Worm (Caenorhabditis elegans) whole organism, L2 larva: ENCODE data around the gene ift-74.

ENCODE experiments used
- R02D3.7 ChIP-seq: fragments of 150-350 bp; optimal IDR thresholded peaks from 2 replicates; lab custom pipeline; 2014; ENCODE audit warnings: missing biosample characterization, missing genetic modification characterization
- crh-2 ChIP-seq: sonication (generic microtip); optimal IDR thresholded peaks from 2 replicates; lab custom pipeline; 2017; ENCODE audit warnings: missing biosample characterization, missing genetic modification characterization
- lin-11 ChIP-seq: fragments of 150-350 bp; sonication (generic microtip); optimal IDR thresholded peaks from 2 replicates; lab custom pipeline; 2014; ENCODE audit warnings: missing biosample characterization, missing genetic modification characterization, inconsistent platforms, mixed read lengths
- nhr-12 ChIP-seq: fragments of 150-350 bp; optimal IDR thresholded peaks from 2 replicates; lab custom pipeline; 2014; ENCODE audit warnings: missing biosample characterization, missing genetic modification characterization
- nhr-77 ChIP-seq: fragments of 150-350 bp; optimal IDR thresholded peaks from 2 replicates; lab custom pipeline; 2014; ENCODE audit warnings: missing biosample characterization, missing genetic modification characterization
- skn-1 ChIP-seq: sonication (generic microtip); optimal IDR thresholded peaks from 2 replicates; lab custom pipeline; 2017; ENCODE audit warnings: missing biosample characterization, missing genetic modification characterization
- snpc-4 ChIP-seq: fragments of 150-350 bp; optimal IDR thresholded peaks from 2 replicates; lab custom pipeline; 2014; ENCODE audit warnings: missing biosample characterization, missing genetic modification characterization
- zag-1 ChIP-seq: fragments of 150-350 bp; optimal IDR thresholded peaks from 2 replicates; lab custom pipeline; 2014; ENCODE audit warnings: missing biosample characterization, missing genetic modification characterization
- ztf-4 ChIP-seq: fragments of 150-350 bp; optimal IDR thresholded peaks from 2 replicates; lab custom pipeline; 2014; ENCODE audit warnings: missing biosample characterization, missing genetic modification characterization

DNA sequence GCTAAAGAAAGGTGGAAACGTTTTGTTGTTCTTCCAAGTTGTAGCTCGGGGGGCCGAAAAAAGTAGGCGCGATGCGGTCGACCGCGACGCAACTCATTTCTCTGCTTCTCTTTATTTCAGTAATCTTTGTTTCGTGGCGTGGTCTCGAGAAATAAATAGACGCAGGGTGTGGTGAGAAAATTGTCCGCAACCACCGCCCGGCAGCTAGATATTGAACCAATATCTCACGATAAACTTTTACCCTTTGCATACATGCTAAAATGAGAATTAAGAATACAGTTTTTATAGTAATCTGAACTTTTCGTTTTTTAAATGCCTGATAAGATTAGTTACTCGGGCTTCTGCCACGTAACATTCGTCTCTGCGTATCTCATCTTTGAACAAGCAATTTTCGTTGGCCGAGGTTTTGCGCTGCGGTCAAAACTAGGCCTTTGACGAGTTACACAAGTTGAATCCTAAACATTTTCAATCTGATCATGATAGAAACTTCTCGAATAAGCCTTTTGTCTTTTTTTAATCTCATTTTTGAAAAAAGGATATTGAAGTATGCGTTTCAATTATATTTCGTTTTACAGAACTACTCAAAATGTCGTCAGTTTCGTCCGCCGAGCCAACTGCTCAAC lies 4.0 kb downstream of the ift-74 start, which contains the start of gene gyf-1:
- TF ChIP-seq ztf-4 (tag; lab: Kevin White, UChicago) (no peak), R02D3.7 (tag; lab: Kevin White, UChicago) (no peak), zag-1 (no peak), snpc-4 (peak; percentile 21), nhr-12 (tag; lab: Kevin White, UChicago) (no peak), skn-1 (no peak), nhr-77 (no peak), lin-11 (tag; lab: Kevin White, UChicago) (peak; percentile 14), crh-2 (tag; lab: Kevin White, UChicago) (peak; percentile 61)
